Worm (Caenorhabditis elegans): ENCODE results near the gene tbc-2.

The tbc-2 gene

ce11 chrII:5792490-5792889, 34.8 kb downstream of the tbc-2 start, which contains the start of gene K05F1.14:
Gene K05F1.14 (minus strand): TSS chrII:5792590.
- TF ChIP-seq unc-130 (GFP tag; optimal IDR thresholded peaks at IDR 0.05) (no peak), nhr-25 (tag; optimal IDR thresholded peaks at IDR 0.05; ENCODE audit: borderline replicate concordance, insufficient read depth) (no peak)

DNA sequence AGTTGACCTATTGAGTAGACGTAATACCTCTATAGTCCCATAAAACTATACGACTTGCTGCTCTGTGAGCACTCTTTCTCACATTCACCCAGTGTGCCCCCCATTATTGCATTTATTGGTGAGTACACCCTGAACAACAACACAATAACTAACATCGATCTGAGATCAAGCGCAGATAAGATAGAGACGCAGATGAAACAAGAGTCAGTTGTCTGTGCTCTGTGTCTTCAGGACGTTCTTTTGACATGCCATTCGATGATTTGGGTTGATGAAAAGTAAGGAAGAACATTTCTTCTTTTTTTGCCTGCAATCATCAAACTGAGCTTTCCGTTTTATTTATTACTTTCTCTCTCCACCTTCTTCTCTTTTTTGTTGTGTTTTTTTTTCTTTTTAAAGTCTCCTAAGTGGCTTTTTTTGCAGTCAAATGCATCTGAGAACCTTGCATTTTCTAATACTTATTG, 36.9 kb downstream of the tbc-2 start, which contains the start of gene lect-2:
Gene lect-2 (plus strand): TSS at position 411 of the 461 bp plus-strand sequence.
- TF ChIP-seq daf-16 (GFP tag; optimal IDR thresholded peaks at IDR 0.05) (peak in 1 of 2 experiments; percentile 40), daf-16 (tag; optimal IDR thresholded peaks at IDR 0.05) (no peak), zag-1 (tag; optimal IDR thresholded peaks at IDR 0.05) (no peak), nhr-11 (tag; optimal IDR thresholded peaks at IDR 0.05) (peak; percentile 59), aha-1 (tag) (peak; percentile 81)

- TF ChIP-seq tra-1 (GFP tag; IDR thresholded peaks at IDR 0.05) (no peak), aha-1 (tag) (peak; percentile 74)
Observed at ce11 chrII:5788815-5789214, 38.4 kb downstream of the tbc-2 start, which contains the start of gene K05F1.13. Gene K05F1.13 (plus strand): TSS chrII:5789115.

DNA sequence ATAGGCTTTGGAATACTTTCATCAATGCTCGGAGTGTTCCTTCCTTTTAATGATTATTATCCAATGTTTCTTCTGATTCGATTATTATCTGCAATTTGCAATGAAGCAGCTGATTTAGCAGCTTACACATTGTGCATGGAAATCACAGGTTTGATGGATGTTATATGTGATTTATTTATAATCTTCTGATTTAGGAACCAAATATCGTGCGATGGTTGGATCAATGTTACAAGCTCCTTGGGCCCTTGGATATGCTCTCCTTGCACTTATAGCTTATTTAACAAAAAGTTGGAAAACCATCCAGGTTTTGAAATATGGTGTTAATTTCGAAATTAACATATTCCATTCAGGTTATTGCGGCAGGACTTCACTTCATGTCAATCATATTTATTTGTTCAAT, 41.7 kb downstream of the tbc-2 start:
- TF ChIP-seq gei-8 (GFP tag; optimal IDR thresholded peaks at IDR 0.05) (no peak), unc-62 (GFP tag; optimal IDR thresholded peaks at IDR 0.05 in 1 of 2) (peak in 1 of 2 experiments; percentile 92), unc-62 (tag; optimal IDR thresholded peaks at IDR 0.05) (no peak)

DNA sequence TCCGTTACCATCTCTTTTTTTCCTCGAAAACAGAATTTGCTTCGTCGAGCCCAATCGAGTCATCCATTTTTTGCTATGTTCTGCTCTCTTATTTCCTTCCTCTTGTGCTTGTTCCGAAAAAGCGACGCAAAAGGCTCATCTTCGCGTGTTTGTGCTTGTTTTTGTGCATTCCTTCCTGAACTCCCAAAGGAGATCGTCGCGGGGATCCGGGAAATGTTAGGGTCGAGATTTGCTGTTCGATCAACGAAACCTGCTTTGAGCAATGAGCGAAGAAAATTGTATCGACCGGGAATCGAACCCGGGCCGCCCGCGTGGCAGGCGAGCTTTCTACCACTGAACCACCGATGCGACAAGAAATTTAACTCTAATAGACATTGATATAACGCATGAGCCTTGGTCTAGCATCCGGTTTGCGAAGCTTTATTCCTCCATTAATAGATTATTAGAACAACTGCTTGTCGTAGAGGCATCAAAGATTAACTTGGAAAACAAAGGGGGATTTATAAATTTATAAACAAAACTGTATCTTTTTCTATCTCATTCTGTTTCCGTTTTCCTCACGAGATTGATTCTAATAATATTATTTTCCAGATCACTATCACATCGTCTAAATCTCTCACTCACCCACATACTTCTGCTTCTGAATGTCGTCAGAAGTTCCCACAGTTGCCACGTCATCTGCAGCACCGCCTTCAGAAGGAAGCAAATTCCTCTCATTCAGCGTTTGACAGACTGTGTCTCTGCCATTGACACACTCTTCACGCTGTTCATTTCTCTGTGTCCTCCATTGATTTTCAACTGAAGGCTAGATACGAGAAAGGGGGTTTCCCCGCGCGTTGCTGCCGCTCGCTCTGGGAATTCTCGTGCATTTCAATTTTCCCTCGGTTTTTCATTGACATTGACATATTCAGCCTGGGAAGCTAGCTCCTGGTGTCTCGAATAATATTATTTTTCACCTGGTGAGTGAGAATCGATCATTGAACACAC, 45.0 kb downstream of the tbc-2 start, which contains the start of gene K05F1.6:
Gene K05F1.6 (plus strand): TSS at position 586 of the 987 bp plus-strand sequence.
- TF ChIP-seq nhr-76 (tag; optimal IDR thresholded peaks at IDR 0.05) (no peak), hlh-11 (tag; optimal IDR thresholded peaks at IDR 0.05) (peak; percentile 61), saeg-2 (GFP tag; IDR thresholded peaks at IDR 0.05) (peak; percentile 81; the same call in 1 of the 2 replicates), nhr-111 (GFP tag; optimal IDR thresholded peaks at IDR 0.05) (peak; percentile 39), mxl-3 (GFP tag; optimal IDR thresholded peaks at IDR 0.05) (peak; percentile 57), mes-2 (tag; optimal IDR thresholded peaks at IDR 0.05; ENCODE audit: poor library complexity, severe bottlenecking) (peak; percentile 79), daf-12 (tag; optimal IDR thresholded peaks at IDR 0.05) (no peak), nhr-6 (tag; optimal IDR thresholded peaks at IDR 0.05) (peak; percentile 45), dmd-8 (GFP tag; IDR thresholded peaks at IDR 0.05) (peak; percentile 93), egl-27 (tag; optimal IDR thresholded peaks at IDR 0.05) (no peak), daf-19 (GFP tag; conservative IDR thresholded peaks at IDR 0.05) (no peak), set-16 (GFP tag; IDR thresholded peaks at IDR 0.05) (no peak; the same call in none of the 2 replicates), hif-1 (tag; optimal IDR thresholded peaks at IDR 0.05) (peak in 1 of 2 experiments; percentile 12), madf-9 (GFP tag; conservative IDR thresholded peaks at IDR 0.05) (peak; percentile 38; the same call in 1 of the 2 replicates), pqm-1 (tag; optimal IDR thresholded peaks at IDR 0.05) (no peak), nhr-48 (tag; optimal IDR thresholded peaks at IDR 0.05) (peak; percentile 46), ceh-62 (tag; optimal IDR thresholded peaks at IDR 0.05) (no peak), duxl-1 (tag; optimal IDR thresholded peaks at IDR 0.05; ENCODE audit: poor library complexity) (peak; percentile 79), ZK546.5 (tag; optimal IDR thresholded peaks at IDR 0.05) (no peak), lin-15B (tag; optimal IDR thresholded peaks at IDR 0.05) (no peak), ztf-11 (tag; optimal IDR thresholded peaks at IDR 0.05) (no peak), aha-1 (tag) (peak; percentile 96), fos-1 (tag; optimal IDR thresholded peaks at IDR 0.05) (no peak), mxl-2 (GFP tag; conservative IDR thresholded peaks at IDR 0.05) (peak; percentile 61; the same call in 1 of the 2 replicates), zip-11 (GFP tag; IDR thresholded peaks at IDR 0.05) (0 out of 2 replicates have a peak, but pooled peaks have one; percentile 37), Y105C5A.15 (GFP tag; IDR thresholded peaks at IDR 0.05) (0 out of 2 replicates have a peak, but pooled peaks have one; percentile 38), cey-2 (tag; optimal IDR thresholded peaks at IDR 0.05; ENCODE audit: borderline replicate concordance, insufficient read depth) (no peak), egl-43 (GFP tag; IDR thresholded peaks at IDR 0.05) (no peak; the same call in 1 of the 2 replicates), F26F4.8 (GFP tag; conservative IDR thresholded peaks at IDR 0.05) (peak; percentile 54; the same call in 1 of the 2 replicates), dmd-9 (GFP tag; IDR thresholded peaks at IDR 0.05) (peak; percentile 60; the same call in 1 of the 2 replicates)
